Worm (Caenorhabditis elegans): ENCODE data around the gene let-858.

let-858 gene

ce11 chrII:11042878-11043331 lies 20.7 kb downstream of the let-858 start (continued):
- peak; percentile 62; the same call in 1 of the 2 replicates for TF ChIP-seq T26A8.4 (GFP tag; IDR thresholded peaks at IDR 0.05)
- peak; percentile 62 for TF ChIP-seq mes-2 (tag; optimal IDR thresholded peaks at IDR 0.05; ENCODE audit: poor library complexity, severe bottlenecking)
- TF ChIP-seq hlh-11 (tag; optimal IDR thresholded peaks at IDR 0.05) = peak; percentile 86
- TF ChIP-seq sdz-12 (GFP tag; optimal IDR thresholded peaks at IDR 0.05) = no peak
- no peak for TF ChIP-seq ceh-44 (GFP tag; IDR thresholded peaks at IDR 0.05)
- peak; percentile 80 for TF ChIP-seq nhr-77 (tag; optimal IDR thresholded peaks at IDR 0.05)
- 0 out of 2 replicates have a peak, but pooled peaks have one; percentile 15 for TF ChIP-seq mxl-2 (GFP tag; conservative IDR thresholded peaks at IDR 0.05)
- peak; percentile 100 for TF ChIP-seq aha-1 (tag)
- TF ChIP-seq ceh-32 (tag; optimal IDR thresholded peaks at IDR 0.05; ENCODE audit: poor library complexity) = no peak
- no peak for TF ChIP-seq F26F4.8 (GFP tag; conservative IDR thresholded peaks at IDR 0.05)
- TF ChIP-seq lim-7 (GFP tag; IDR thresholded peaks at IDR 0.05) = no peak
- no peak for TF ChIP-seq zip-11 (GFP tag; IDR thresholded peaks at IDR 0.05)
- no peak for TF ChIP-seq Y5F2A.4 (GFP tag; optimal IDR thresholded peaks at IDR 0.05)
- TF ChIP-seq dpl-1 (GFP tag; optimal IDR thresholded peaks at IDR 0.05) = peak; percentile 58
- TF ChIP-seq mep-1 (tag; optimal IDR thresholded peaks at IDR 0.05) = peak; percentile 92
- peak; percentile 42 for TF ChIP-seq F37D6.2 (tag; optimal IDR thresholded peaks at IDR 0.05)
- peak; percentile 75 for TF ChIP-seq pha-4 (GFP tag; IDR thresholded peaks at IDR 0.05)
- no peak for TF ChIP-seq pha-4 (tag; optimal IDR thresholded peaks at IDR 0.05)
- no peak for TF ChIP-seq nhr-76 (tag; optimal IDR thresholded peaks at IDR 0.05)
- TF ChIP-seq hlh-30 (tag; optimal IDR thresholded peaks at IDR 0.05; ENCODE audit: insufficient read depth) = peak; percentile 78
- TF ChIP-seq ZK337.2 (GFP tag; IDR thresholded peaks at IDR 0.05) = no peak
- TF ChIP-seq lsy-2 (tag; optimal IDR thresholded peaks at IDR 0.05) = peak; percentile 54 to 75
- TF ChIP-seq dmd-8 (GFP tag; IDR thresholded peaks at IDR 0.05) = peak; percentile 45; the same call in 1 of the 2 replicates
- TF ChIP-seq daf-16 (GFP tag; optimal IDR thresholded peaks at IDR 0.05) = peak in 1 of 2 experiments; percentile 13
- peak; percentile 67 for TF ChIP-seq daf-16 (tag; optimal IDR thresholded peaks at IDR 0.05)
- TF ChIP-seq gei-8 (GFP tag; optimal IDR thresholded peaks at IDR 0.05) = no peak
- peak; percentile 3 for TF ChIP-seq zip-2 (tag; optimal IDR thresholded peaks at IDR 0.05)
- TF ChIP-seq snpc-1.2 (GFP tag; IDR thresholded peaks at IDR 0.05) = no peak
- TF ChIP-seq nhr-111 (GFP tag; optimal IDR thresholded peaks at IDR 0.05) = no peak
- TF ChIP-seq ces-1 (GFP tag; optimal IDR thresholded peaks at IDR 0.05) = no peak
- peak; percentile 16 for TF ChIP-seq spr-1 (tag; optimal IDR thresholded peaks at IDR 0.05)
- no peak for TF ChIP-seq F44E2.7 (GFP tag; IDR thresholded peaks at IDR 0.05)
- no peak for TF ChIP-seq zfp-3 (GFP tag; conservative IDR thresholded peaks at IDR 0.05)
- TF ChIP-seq Y75B8A.6 (GFP tag; IDR thresholded peaks at IDR 0.05) = no peak
- 0 out of 2 replicates have a peak, but pooled peaks have one; percentile 20 for TF ChIP-seq Y48G9A.11 (GFP tag; IDR thresholded peaks at IDR 0.05)
- peak; percentile 69 for TF ChIP-seq dve-1 (tag; optimal IDR thresholded peaks at IDR 0.05; ENCODE audit: insufficient read depth)
- TF ChIP-seq F49E8.2 (tag; optimal IDR thresholded peaks at IDR 0.05; ENCODE audit: borderline replicate concordance) = no peak
- TF ChIP-seq fkh-10 (GFP tag; optimal IDR thresholded peaks at IDR 0.05) = peak; percentile 66
- TF ChIP-seq ama-1 (optimal IDR thresholded peaks at IDR 0.05) = peak; percentile 60
- TF ChIP-seq lin-13 (GFP tag; optimal IDR thresholded peaks at IDR 0.05) = peak; percentile 47
- peak; percentile 63 for TF ChIP-seq dmd-6 (GFP tag; IDR thresholded peaks at IDR 0.05)
- TF ChIP-seq nhr-102 (tag; optimal IDR thresholded peaks at IDR 0.05) = peak; percentile 20
- TF ChIP-seq egl-43 (GFP tag; IDR thresholded peaks at IDR 0.05) = peak; percentile 55; the same call in 1 of the 2 replicates
- no peak for TF ChIP-seq nhr-41 (GFP tag; IDR thresholded peaks at IDR 0.05)
- no peak for TF ChIP-seq daf-12 (tag; optimal IDR thresholded peaks at IDR 0.05)
- no peak for TF ChIP-seq php-3 (GFP tag; IDR thresholded peaks at IDR 0.05)
- TF ChIP-seq cey-2 (tag; optimal IDR thresholded peaks at IDR 0.05; ENCODE audit: borderline replicate concordance, insufficient read depth) = no peak
- TF ChIP-seq tra-1 (GFP tag; IDR thresholded peaks at IDR 0.05) = 0 out of 2 replicates have a peak, but pooled peaks have one; percentile 14
- peak; percentile 85 for TF ChIP-seq set-16 (GFP tag; IDR thresholded peaks at IDR 0.05)
- peak; percentile 77 for TF ChIP-seq T20F7.1 (GFP tag; optimal IDR thresholded peaks at IDR 0.05)
